Fruit fly (Drosophila melanogaster) whole organism, embryonic: Measurements from ENCODE around the gene kdn.

Experiments used
- Atf3 ChIP-seq: fragments of 200-800 bp; sonication (Bioruptor generic); optimal IDR thresholded peaks from 3 replicates; lab custom pipeline; 2016; ENCODE audit warnings: missing biosample characterization, missing genetic modification characterization
- CG10274 ChIP-seq: fragments of 200-800 bp; sonication (Bioruptor generic); optimal IDR thresholded peaks from 3 replicates; lab custom pipeline; 2017; ENCODE audit warnings: missing biosample characterization, mild to moderate bottlenecking, missing genetic modification characterization
- CG10959 ChIP-seq: fragments of 200-800 bp; sonication (Bioruptor generic); IDR thresholded peaks from 2 replicates; pipeline ENCODE4 v1.3.6; 2022; ENCODE audit warnings: missing biosample characterization, missing genetic modification characterization
- CG14014 ChIP-seq: fragments of 200-800 bp; sonication (Bioruptor generic); IDR thresholded peaks from 2 replicates; pipeline ENCODE4 v1.3.6; 2022; ENCODE audit warnings: missing biosample characterization, missing genetic modification characterization
- CG18599 ChIP-seq: fragments of 200-800 bp; sonication (Bioruptor generic); optimal IDR thresholded peaks from 3 replicates; lab custom pipeline; 2017; ENCODE audit warnings: missing biosample characterization, missing genetic modification characterization, mild to moderate bottlenecking, moderate library complexity, missing genetic modification reagents
- CG34376 ChIP-seq: fragments of 200-800 bp; sonication (Bioruptor generic); optimal IDR thresholded peaks from 2 replicates; lab custom pipeline; 2018; ENCODE audit warnings: missing biosample characterization, mild to moderate bottlenecking, missing genetic modification characterization
- CG6254 ChIP-seq: fragments of 200-800 bp; sonication (Bioruptor generic); optimal IDR thresholded peaks from 3 replicates; lab custom pipeline; 2017; ENCODE audit warnings: mild to moderate bottlenecking, missing biosample characterization, missing genetic modification reagents, missing genetic modification characterization
- CG6765 ChIP-seq: fragments of 200-800 bp; sonication (Bioruptor generic); optimal IDR thresholded peaks from 3 replicates; lab custom pipeline; 2017; ENCODE audit warnings: missing biosample characterization, mild to moderate bottlenecking, missing genetic modification characterization
- CG8388 ChIP-seq: fragments of 200-800 bp; sonication (Bioruptor generic); optimal IDR thresholded peaks from 2 replicates; lab custom pipeline; 2019; ENCODE audit warnings: missing biosample characterization, mild to moderate bottlenecking, missing genetic modification characterization, moderate library complexity
- D19B ChIP-seq: fragments of 200-800 bp; sonication (Bioruptor generic); optimal IDR thresholded peaks from 2 replicates; lab custom pipeline; 2017; ENCODE audit warnings: missing biosample characterization, mild to moderate bottlenecking, missing genetic modification characterization
- Dll ChIP-seq: fragments of 200-800 bp; sonication (Bioruptor generic); IDR thresholded peaks from 4 replicates; pipeline ENCODE4 v1.3.6; 2022; ENCODE audit warnings: missing biosample characterization, missing genetic modification characterization; ENCODE audit not compliant: partially characterized antibody
- Eip74EF ChIP-seq, 2 experiments: fragments of 200-800 bp in 1 of 2; fragments of >200 bp in 1 of 2; sonication (Bioruptor generic) in 1 of 2; optimal IDR thresholded peaks; 2 replicates each; lab custom pipeline; 2017 to 2019; ENCODE audit warnings: missing biosample characterization in 2 of 2, missing genetic modification characterization in 2 of 2, mild to moderate bottlenecking in 1 of 2, moderate library complexity in 1 of 2
- Gug ChIP-seq: fragments of 200-800 bp; sonication (Bioruptor generic); IDR thresholded peaks from 4 replicates; pipeline ENCODE4 v1.3.6; 2022; ENCODE audit warnings: missing biosample characterization, missing genetic modification characterization
- HHEX ChIP-seq: fragments of 200-800 bp; sonication (Bioruptor generic); optimal IDR thresholded peaks from 3 replicates; lab custom pipeline; 2017; ENCODE audit warnings: missing biosample characterization, mild to moderate bottlenecking, missing genetic modification characterization, missing genetic modification reagents
- HLH3B ChIP-seq: fragments of 200-800 bp; sonication (Bioruptor generic); IDR thresholded peaks from 2 replicates; pipeline ENCODE4 v1.3.6; 2022; ENCODE audit warnings: missing biosample characterization, missing genetic modification characterization
- HmgZ ChIP-seq: fragments of 200-800 bp; sonication (Bioruptor generic); optimal IDR thresholded peaks from 2 replicates; lab custom pipeline; 2018; ENCODE audit warnings: missing biosample characterization, mild to moderate bottlenecking, missing genetic modification characterization
- Hsf ChIP-seq: fragments of 200-800 bp; sonication (Bioruptor generic); optimal IDR thresholded peaks from 3 replicates; lab custom pipeline; 2016; ENCODE audit warnings: missing biosample characterization, missing genetic modification characterization
- Jarid2 ChIP-seq: fragments of 200-800 bp; sonication (Bioruptor generic); optimal IDR thresholded peaks from 3 replicates; lab custom pipeline; 2017; ENCODE audit warnings: mild to moderate bottlenecking, missing biosample characterization, missing genetic modification reagents, missing genetic modification characterization
- Med ChIP-seq: fragments of 200-800 bp; sonication (Bioruptor generic); peaks from one replicate; lab custom pipeline; 2016; ENCODE audit warnings: missing biosample characterization, missing genetic modification characterization, mild to moderate bottlenecking, inconsistent platforms, moderate library complexity
- Mes4 ChIP-seq: fragments of 200-800 bp; sonication (Bioruptor generic); optimal IDR thresholded peaks from 2 replicates; lab custom pipeline; 2016; ENCODE audit warnings: missing biosample characterization, missing genetic modification characterization
- Myb ChIP-seq: fragments of 200-800 bp; sonication (Bioruptor generic); optimal IDR thresholded peaks from 2 replicates; lab custom pipeline; 2016; ENCODE audit warnings: missing biosample characterization, missing genetic modification characterization
- Oli ChIP-seq: fragments of 200-800 bp; sonication (Bioruptor generic); optimal IDR thresholded peaks from 2 replicates; lab custom pipeline; 2018; ENCODE audit warnings: missing biosample characterization, mild to moderate bottlenecking, missing genetic modification characterization, moderate library complexity
- Pdp1 ChIP-seq, 2 experiments: fragments of 200-800 bp; sonication (Bioruptor generic); optimal IDR thresholded peaks; 3 replicates each; lab custom pipeline; 2016; ENCODE audit warnings: missing biosample characterization in 2 of 2, missing genetic modification characterization in 2 of 2, mild to moderate bottlenecking in 1 of 2, moderate library complexity in 1 of 2
- Rfx ChIP-seq: fragments of 200-800 bp; sonication (Bioruptor generic); IDR thresholded peaks from 2 replicates; pipeline ENCODE4 v1.3.6; 2022; ENCODE audit warnings: missing biosample characterization, missing genetic modification characterization
- Sry-δ ChIP-seq: fragments of 200-800 bp; sonication (Bioruptor generic); optimal IDR thresholded peaks from 2 replicates; lab custom pipeline; 2016; ENCODE audit warnings: missing biosample characterization, missing genetic modification characterization
- Stat92E ChIP-seq, 3 experiments: fragments of >200 bp in 2 of 3; fragments of 200-800 bp in 1 of 3; sonication (Bioruptor generic) in 1 of 3; optimal IDR thresholded peaks; 2 replicates each; lab custom pipeline; 2017 to 2019; ENCODE audit warnings: missing biosample characterization in 3 of 3, missing genetic modification characterization in 3 of 3, mild to moderate bottlenecking in 1 of 3, moderate library complexity in 1 of 3
- Trl ChIP-seq, 3 experiments: fragments of >200 bp in 2 of 3; fragments of 200-800 bp in 1 of 3; sonication (Bioruptor generic) in 1 of 3; optimal IDR thresholded peaks; 2 replicates in 1 of 3; 3 replicates in 2 of 3; lab custom pipeline; 2016 to 2017; ENCODE audit warnings: missing biosample characterization in 1 of 3, missing genetic modification characterization in 1 of 3
- Xbp1 ChIP-seq: fragments of 200-800 bp; sonication (Bioruptor generic); optimal IDR thresholded peaks from 3 replicates; lab custom pipeline; 2016; ENCODE audit warnings: missing biosample characterization, mild to moderate bottlenecking, missing genetic modification characterization
- ase ChIP-seq: fragments of 200-800 bp; sonication (Bioruptor generic); IDR thresholded peaks from 3 replicates; pipeline ENCODE4 v1.3.6; 2022; ENCODE audit warnings: missing biosample characterization, missing genetic modification characterization
- ash1 ChIP-seq: fragments of 200-800 bp; sonication (Bioruptor generic); optimal IDR thresholded peaks from 2 replicates; lab custom pipeline; 2018; ENCODE audit warnings: missing biosample characterization, mild to moderate bottlenecking, missing genetic modification characterization
- ato ChIP-seq: fragments of 200-800 bp; sonication (Bioruptor generic); IDR thresholded peaks from 2 replicates; pipeline ENCODE4 v1.3.6; 2022; ENCODE audit warnings: missing biosample characterization, missing genetic modification characterization; ENCODE audit not compliant: partially characterized antibody
- bab2 ChIP-seq: fragments of 200-800 bp; sonication (Bioruptor generic); optimal IDR thresholded peaks from 2 replicates; lab custom pipeline; 2016; ENCODE audit warnings: missing biosample characterization, missing genetic modification characterization
- chif ChIP-seq, 2 experiments: fragments of 200-800 bp; sonication (Bioruptor generic); optimal IDR thresholded peaks; 3 replicates each; lab custom pipeline; 2016; ENCODE audit warnings: missing biosample characterization in 2 of 2, missing genetic modification characterization in 2 of 2
- chinmo ChIP-seq: fragments of 200-800 bp; sonication (Bioruptor generic); IDR thresholded peaks from 4 replicates; pipeline ENCODE4 v1.3.6; 2022; ENCODE audit warnings: missing biosample characterization, missing genetic modification characterization; ENCODE audit not compliant: partially characterized antibody
- danr ChIP-seq: fragments of 200-800 bp; sonication (Bioruptor generic); IDR thresholded peaks from 2 replicates; pipeline ENCODE4 v1.3.6; 2022; ENCODE audit warnings: missing biosample characterization, missing genetic modification characterization
- eyg ChIP-seq: fragments of 200-800 bp; sonication (Bioruptor generic); optimal IDR thresholded peaks from 3 replicates; lab custom pipeline; 2016; ENCODE audit warnings: missing biosample characterization, missing genetic modification characterization
- gt ChIP-seq: fragments of 200-800 bp; sonication (Bioruptor generic); IDR thresholded peaks from 2 replicates; pipeline ENCODE4 v1.3.6; 2022; ENCODE audit warnings: missing biosample characterization, missing genetic modification characterization
- hkb ChIP-seq, 2 experiments: fragments of 200-800 bp in 1 of 2; fragments of >200 bp in 1 of 2; sonication (Bioruptor generic) in 1 of 2; IDR thresholded peaks in 1 of 2; optimal IDR thresholded peaks in 1 of 2; 2 replicates each; pipeline versions ENCODE4 v1.3.6 to Lab custom; 2017 to 2022; ENCODE audit warnings: missing biosample characterization in 1 of 2, missing genetic modification characterization in 1 of 2
- knrl ChIP-seq: fragments of 200-800 bp; sonication (Bioruptor generic); IDR thresholded peaks from 3 replicates; pipeline ENCODE4 v1.3.6; 2022; ENCODE audit warnings: missing biosample characterization, missing genetic modification characterization; ENCODE audit not compliant: partially characterized antibody
- lab ChIP-seq: fragments of 200-800 bp; sonication (Bioruptor generic); optimal IDR thresholded peaks from 3 replicates; lab custom pipeline; 2017; ENCODE audit warnings: missing biosample characterization, missing genetic modification characterization, mild to moderate bottlenecking, moderate library complexity, missing genetic modification reagents
- mirr ChIP-seq: fragments of 200-800 bp; sonication (Bioruptor generic); optimal IDR thresholded peaks from 3 replicates; lab custom pipeline; 2018; ENCODE audit warnings: missing biosample characterization, mild to moderate bottlenecking, missing genetic modification characterization
- salm ChIP-seq: fragments of 200-800 bp; sonication (Bioruptor generic); optimal IDR thresholded peaks from 2 replicates; lab custom pipeline; 2018; ENCODE audit warnings: missing biosample characterization, mild to moderate bottlenecking, missing genetic modification characterization
- sc ChIP-seq, 3 experiments: fragments of >200 bp in 2 of 3; fragments of 200-800 bp in 1 of 3; sonication (Bioruptor generic) in 1 of 3; optimal IDR thresholded peaks; 2 replicates in 2 of 3; 3 replicates in 1 of 3; lab custom pipeline; 2017; ENCODE audit warnings: mild to moderate bottlenecking in 1 of 3, missing biosample characterization in 1 of 3, missing genetic modification characterization in 1 of 3, missing genetic modification reagents in 1 of 3
- scrt ChIP-seq: fragments of 200-800 bp; sonication (Bioruptor generic); optimal IDR thresholded peaks from 2 replicates; lab custom pipeline; 2018; ENCODE audit warnings: missing biosample characterization, mild to moderate bottlenecking, missing genetic modification characterization, moderate library complexity
- sens ChIP-seq: fragments of 200-800 bp; sonication (Bioruptor generic); peaks from one replicate; lab custom pipeline; 2016; ENCODE audit warnings: missing biosample characterization, missing genetic modification characterization
- sens-2 ChIP-seq: fragments of 200-800 bp; sonication (Bioruptor generic); IDR thresholded peaks from 2 replicates; pipeline ENCODE4 v1.3.6; 2022; ENCODE audit warnings: missing biosample characterization, missing genetic modification characterization
- sim ChIP-seq: fragments of 200-800 bp; sonication (Bioruptor generic); IDR thresholded peaks from 2 replicates; pipeline ENCODE4 v1.3.6; 2022; ENCODE audit warnings: missing biosample characterization, missing genetic modification characterization
- sob ChIP-seq: fragments of 200-800 bp; sonication (Bioruptor generic); IDR thresholded peaks from 2 replicates; pipeline ENCODE4 v1.3.6; 2022; ENCODE audit warnings: missing biosample characterization, missing genetic modification characterization
- unc-4 ChIP-seq: fragments of 200-800 bp; sonication (Bioruptor generic); IDR thresholded peaks from 2 replicates; pipeline ENCODE4 v1.3.6; 2022; ENCODE audit warnings: missing biosample characterization, missing genetic modification characterization; ENCODE audit not compliant: partially characterized antibody

The kdn gene

DNA sequence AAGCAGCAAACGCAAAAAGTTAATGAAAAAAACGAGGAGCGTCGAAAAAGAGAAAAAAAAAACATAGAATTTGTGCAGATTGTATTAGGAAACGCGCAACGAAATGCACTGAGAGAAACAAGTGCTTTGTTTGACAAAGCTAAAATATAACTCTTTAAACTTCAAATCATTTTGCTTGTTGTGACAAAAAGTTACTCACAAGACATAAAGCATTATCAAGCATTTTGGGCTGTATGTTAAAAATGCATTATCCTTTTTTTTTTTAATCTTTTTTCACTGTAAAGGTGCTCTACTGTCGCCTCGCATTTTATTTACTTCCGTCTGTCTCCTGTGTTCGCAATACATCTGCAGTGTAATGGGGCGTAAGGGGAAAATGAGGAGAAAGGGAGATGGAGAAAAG lies 26.3 kb downstream of the kdn start (continued):
- TF ChIP-seq CG10274 (no peak), Dll (GFP tag; lab: Robert Waterston, UW) (no peak), hkb (optimal IDR thresholded peaks at IDR 0.05; lab: Kevin White, UChicago) (no peak), hkb (GFP tag; IDR thresholded peaks at IDR 0.05; lab: Robert Waterston, UW) (no peak), bab2 (no peak), scrt (GFP tag; lab: Kevin White, UChicago) (peak; percentile 1), ase (GFP tag; lab: Robert Waterston, UW) (no peak), Atf3 (GFP tag; lab: Kevin White, UChicago) (no peak), Myb (GFP tag; lab: Kevin White, UChicago) (peak; percentile 1), Oli (peak; percentile 26), mirr (no peak), Pdp1 (GFP tag; optimal IDR thresholded peaks at IDR 0.05; lab: Kevin White, UChicago) (peak in 1 of 2 experiments; percentile 19), knrl (GFP tag; lab: Robert Waterston, UW) (no peak), lab (GFP tag; lab: Kevin White, UChicago) (peak; percentile 49), Trl (optimal IDR thresholded peaks at IDR 0.05; lab: Kevin White, UChicago) (no peak), Trl (GFP tag; optimal IDR thresholded peaks at IDR 0.05; lab: Kevin White, UChicago) (no peak), unc-4 (GFP tag; lab: Robert Waterston, UW) (no peak), HLH3B (GFP tag; lab: Robert Waterston, UW) (0 out of 2 replicates have a peak, but pooled peaks have one; percentile 13), CG10959 (GFP tag; lab: Robert Waterston, UW) (no peak), chif (GFP tag; optimal IDR thresholded peaks at IDR 0.05; lab: Kevin White, UChicago) (no peak), Sry-δ (GFP tag; lab: Kevin White, UChicago) (no peak), Mes4 (GFP tag; lab: Kevin White, UChicago) (no peak), CG18599 (peak; percentile 50), gt (no peak), danr (GFP tag; lab: Robert Waterston, UW) (no peak), CG14014 (GFP tag; lab: Robert Waterston, UW) (no peak), HHEX (GFP tag; lab: Kevin White, UChicago) (no peak), Hsf (GFP tag; lab: Kevin White, UChicago) (peak; percentile 20), ato (GFP tag; lab: Robert Waterston, UW) (no peak), sob (GFP tag; lab: Robert Waterston, UW) (no peak), salm (tag; lab: Kevin White, UChicago) (no peak), sens (GFP tag; lab: Kevin White, UChicago) (peak; percentile 45), CG6254 (no peak), sim (no peak), sens-2 (GFP tag; lab: Robert Waterston, UW) (no peak), Stat92E (GFP tag; optimal IDR thresholded peaks at IDR 0.05; lab: Kevin White, UChicago) (no peak), HmgZ (tag; lab: Kevin White, UChicago) (no peak), Jarid2 (no peak), Med (GFP tag; lab: Kevin White, UChicago) (peak; percentile 84), Gug (GFP tag; lab: Robert Waterston, UW) (no peak), CG34376 (no peak), eyg (GFP tag; lab: Kevin White, UChicago) (no peak), Eip74EF (GFP tag; optimal IDR thresholded peaks at IDR 0.05; lab: Kevin White, UChicago) (no peak), CG6765 (GFP tag; lab: Kevin White, UChicago) (peak; percentile 1), chinmo (GFP tag; lab: Robert Waterston, UW) (no peak), CG8388 (GFP tag; lab: Kevin White, UChicago) (no peak), D19B (GFP tag; lab: Kevin White, UChicago) (no peak), sc (optimal IDR thresholded peaks at IDR 0.05; lab: Kevin White, UChicago) (no peak), sc (GFP tag; optimal IDR thresholded peaks at IDR 0.05; lab: Kevin White, UChicago) (no peak), Rfx (GFP tag; lab: Robert Waterston, UW) (no peak), Xbp1 (GFP tag; lab: Kevin White, UChicago) (peak; percentile 6), ash1 (GFP tag; lab: Kevin White, UChicago) (no peak)
